Worm (Caenorhabditis elegans): ENCODE results near the gene pgap-3.

- TF ChIP-seq nhr-77 (tag; optimal IDR thresholded peaks at IDR 0.05) (no peak), ztf-11 (tag; optimal IDR thresholded peaks at IDR 0.05) (no peak)
Measured at ce11 chrV:6036547-6036946, 11.2 kb downstream of the pgap-3 start.

Measured in whole organism, L2 larva.